Worm (Caenorhabditis elegans): ENCODE measurements around the gene C15H7.3.

The C15H7.3 gene

ce11 chrIII:9619079-9619761 lies 32.6 kb downstream of the C15H7.3 start, which contains the start of gene hlh-11:
Gene hlh-11 (plus strand): TSS chrIII:9619711.
- TF ChIP-seq mab-5 (tag; optimal IDR thresholded peaks at IDR 0.05) (peak; percentile 73), mbf-1 (tag; optimal IDR thresholded peaks at IDR 0.05) (no peak), gmeb-1 (tag; optimal IDR thresholded peaks at IDR 0.05) (peak; percentile 36), ztf-1 (GFP tag; conservative IDR thresholded peaks at IDR 0.05) (no peak), peb-1 (tag; optimal IDR thresholded peaks at IDR 0.05) (peak; percentile 15), ztf-11 (tag; optimal IDR thresholded peaks at IDR 0.05) (peak; percentile 53), ceh-82 (tag; optimal IDR thresholded peaks at IDR 0.05) (no peak), egl-27 (tag; optimal IDR thresholded peaks at IDR 0.05) (peak; percentile 78), sma-3 (GFP tag; optimal IDR thresholded peaks at IDR 0.05) (peak; percentile 89), alr-1 (tag; optimal IDR thresholded peaks at IDR 0.05) (no peak), mdl-1 (tag; optimal IDR thresholded peaks at IDR 0.05) (peak; percentile 92 to 98), skn-1 (tag; optimal IDR thresholded peaks at IDR 0.05) (peak; percentile 50), unc-39 (tag; optimal IDR thresholded peaks at IDR 0.05) (no peak), nhr-23 (tag; optimal IDR thresholded peaks at IDR 0.05) (no peak), elt-1 (tag; optimal IDR thresholded peaks at IDR 0.05) (no peak), sem-4 (tag; optimal IDR thresholded peaks at IDR 0.05) (peak; percentile 94), nhr-77 (tag; optimal IDR thresholded peaks at IDR 0.05) (peak; percentile 12), F13H6.1 (tag; optimal IDR thresholded peaks at IDR 0.05) (peak; percentile 99), crh-2 (tag; optimal IDR thresholded peaks at IDR 0.05) (peak; percentile 91), nhr-21 (tag; optimal IDR thresholded peaks at IDR 0.05) (peak; percentile 91), fos-1 (tag; optimal IDR thresholded peaks at IDR 0.05) (peak; percentile 92), lin-11 (tag; optimal IDR thresholded peaks at IDR 0.05) (peak; percentile 67), ZK546.5 (tag; optimal IDR thresholded peaks at IDR 0.05) (no peak), aly-2 (tag; optimal IDR thresholded peaks at IDR 0.05) (no peak), blmp-1 (tag; optimal IDR thresholded peaks at IDR 0.05; ENCODE audit: insufficient read depth) (peak; percentile 51), sma-9 (GFP tag; optimal IDR thresholded peaks at IDR 0.05) (peak; percentile 98), sma-9 (tag; optimal IDR thresholded peaks at IDR 0.05) (no peak), elt-3 (tag; optimal IDR thresholded peaks at IDR 0.05) (no peak), ceh-16 (tag; optimal IDR thresholded peaks at IDR 0.05) (peak; percentile 79), Y55F3AM.14 (GFP tag; optimal IDR thresholded peaks at IDR 0.05) (peak; percentile 85), snpc-4 (tag; optimal IDR thresholded peaks at IDR 0.05) (peak; percentile 70), dmd-4 (tag; optimal IDR thresholded peaks at IDR 0.05) (no peak), zag-1 (tag; optimal IDR thresholded peaks at IDR 0.05) (peak; percentile 80), C34F6.9 (tag; optimal IDR thresholded peaks at IDR 0.05) (peak; percentile 97), lin-13 (GFP tag; optimal IDR thresholded peaks at IDR 0.05) (peak; percentile 80), unc-62 (GFP tag; optimal IDR thresholded peaks at IDR 0.05) (peak; percentile 75), ama-1 (optimal IDR thresholded peaks at IDR 0.05) (no peak), nhr-25 (tag; optimal IDR thresholded peaks at IDR 0.05) (peak; percentile 93), nhr-237 (tag; optimal IDR thresholded peaks at IDR 0.05) (no peak), unc-55 (GFP tag; optimal IDR thresholded peaks at IDR 0.05) (peak; percentile 94), nhr-11 (tag; optimal IDR thresholded peaks at IDR 0.05) (no peak), nhr-6 (tag; optimal IDR thresholded peaks at IDR 0.05) (peak; percentile 86), nhr-12 (tag; optimal IDR thresholded peaks at IDR 0.05) (peak; percentile 26), nhr-10 (tag; optimal IDR thresholded peaks at IDR 0.05) (no peak), R02D3.7 (tag; optimal IDR thresholded peaks at IDR 0.05) (no peak), nhr-129 (tag; optimal IDR thresholded peaks at IDR 0.05) (peak; percentile 92), ztf-4 (tag; optimal IDR thresholded peaks at IDR 0.05) (peak; percentile 65), lin-39 (tag; optimal IDR thresholded peaks at IDR 0.05) (peak; percentile 47), lsy-2 (tag; optimal IDR thresholded peaks at IDR 0.05) (peak; percentile 68 to 88)

All from whole organism, L2 larva.